Fruit fly (Drosophila melanogaster): ENCODE measurements around the gene HGTX.

Gene HGTX

DNA sequence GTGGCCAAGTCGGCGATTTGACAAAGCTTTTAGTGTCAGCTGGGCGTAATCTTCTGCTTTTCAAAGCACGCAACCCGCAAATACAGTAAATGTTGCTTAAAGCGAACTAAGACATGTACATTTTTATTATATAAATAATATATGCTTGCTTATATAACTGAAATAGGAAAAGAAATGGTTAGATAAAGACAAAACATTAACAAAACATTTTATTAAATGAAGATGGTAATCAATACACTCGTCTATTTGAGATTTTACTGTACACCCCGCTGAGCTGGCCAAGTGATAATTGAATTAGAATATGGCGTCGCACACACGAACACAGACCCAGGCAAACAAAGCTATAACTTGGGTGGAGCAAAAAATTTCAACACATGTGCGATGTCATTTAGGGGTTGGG lies 24.7 kb downstream of the HGTX start (continued):
- TF ChIP-seq bbx (GFP tag; IDR thresholded peaks at IDR 0.05; ENCODE audit: partially characterized antibody) (no peak), E2f1 (GFP tag; IDR thresholded peaks at IDR 0.05) (0 out of 2 replicates have a peak, but pooled peaks have one; percentile 13), grau (tag; optimal IDR thresholded peaks at IDR 0.05) (peak; percentile 84), CG16815 (GFP tag; optimal IDR thresholded peaks at IDR 0.05) (no peak), Dbx (GFP tag; IDR thresholded peaks at IDR 0.05) (no peak), CG8388 (GFP tag; optimal IDR thresholded peaks at IDR 0.05) (no peak), Med (GFP tag) (no peak), CG12659 (GFP tag; optimal IDR thresholded peaks at IDR 0.05) (no peak), nerfin-2 (GFP tag; IDR thresholded peaks at IDR 0.05; ENCODE audit: partially characterized antibody) (no peak), CG9876 (GFP tag; optimal IDR thresholded peaks at IDR 0.05) (no peak), Awh (GFP tag; IDR thresholded peaks at IDR 0.05) (0 out of 2 replicates have a peak, but pooled peaks have one; percentile 29), CG10979 (tag; optimal IDR thresholded peaks at IDR 0.05) (peak; percentile 28), CG18764 (GFP tag; optimal IDR thresholded peaks at IDR 0.05) (no peak), CG33213 (GFP tag; optimal IDR thresholded peaks at IDR 0.05) (no peak), CG34376 (GFP tag; optimal IDR thresholded peaks at IDR 0.05) (no peak), CG1832 (GFP tag; optimal IDR thresholded peaks at IDR 0.05) (no peak), mam (GFP tag; optimal IDR thresholded peaks at IDR 0.05) (no peak), CG11560 (tag; IDR thresholded peaks at IDR 0.05) (no peak), bowl (GFP tag; IDR thresholded peaks at IDR 0.05) (no peak), CG18011 (GFP tag; optimal IDR thresholded peaks at IDR 0.05) (no peak), CG12299 (tag; optimal IDR thresholded peaks at IDR 0.05) (no peak), CG9797 (GFP tag; optimal IDR thresholded peaks at IDR 0.05) (no peak), Side (GFP tag; optimal IDR thresholded peaks at IDR 0.05) (no peak), CG1647 (GFP tag; optimal IDR thresholded peaks at IDR 0.05) (no peak), E2f2 (GFP tag; IDR thresholded peaks at IDR 0.05) (no peak), CG6765 (GFP tag; optimal IDR thresholded peaks at IDR 0.05) (no peak), Atf6 (GFP tag; IDR thresholded peaks at IDR 0.05) (no peak), z (GFP tag; IDR thresholded peaks at IDR 0.05) (no peak), nom (GFP tag; optimal IDR thresholded peaks at IDR 0.05) (no peak), run (tag; optimal IDR thresholded peaks at IDR 0.05) (no peak), bsh (GFP tag; optimal IDR thresholded peaks at IDR 0.05) (peak in 1 of 2 experiments; percentile 65), row (GFP tag; IDR thresholded peaks at IDR 0.05) (peak; percentile 63), Rx (GFP tag; IDR thresholded peaks at IDR 0.05) (no peak), ara (GFP tag; IDR thresholded peaks at IDR 0.05) (no peak), sim (GFP tag; IDR thresholded peaks at IDR 0.05) (no peak), CG30431 (GFP tag; optimal IDR thresholded peaks at IDR 0.05) (no peak), CG15696 (tag; optimal IDR thresholded peaks at IDR 0.05) (no peak), Mrtf (GFP tag; IDR thresholded peaks at IDR 0.05) (no peak; the same call in 2 of the 3 replicates), caup (GFP tag; optimal IDR thresholded peaks at IDR 0.05; ENCODE audit: severe bottlenecking) (no peak), HmgZ (tag; optimal IDR thresholded peaks at IDR 0.05) (no peak), CG17186 (GFP tag; optimal IDR thresholded peaks at IDR 0.05) (no peak), pita (GFP tag; optimal IDR thresholded peaks at IDR 0.05) (no peak), sug (tag; optimal IDR thresholded peaks at IDR 0.05) (no peak), CG9609 (GFP tag; optimal IDR thresholded peaks at IDR 0.05) (no peak), CG6689 (GFP tag; IDR thresholded peaks at IDR 0.05) (peak; percentile 43)
